Fruit fly (Drosophila melanogaster) Kc167 (cell line): ENCODE results near the gene CG31251.

Source experiments
- Myc ChIP-seq: fragments of >200 bp; optimal IDR thresholded peaks from 2 replicates; lab custom pipeline; 2017; ENCODE audit warnings: missing external identifiers
- Sin3A ChIP-seq: fragments of >200 bp; optimal IDR thresholded peaks from 2 replicates; lab custom pipeline; 2018; ENCODE audit warnings: missing external identifiers
- insv ChIP-seq: fragments of >200 bp; optimal IDR thresholded peaks from 3 replicates; lab custom pipeline; 2018; ENCODE audit warnings: missing external identifiers
- psq ChIP-seq: fragments of >200 bp; optimal IDR thresholded peaks from 2 replicates; lab custom pipeline; 2017; ENCODE audit warnings: missing external identifiers
- ttk ChIP-seq: sonication (Bioruptor generic); optimal IDR thresholded peaks from 2 replicates; lab custom pipeline; 2017; ENCODE audit warnings: missing external identifiers

DNA sequence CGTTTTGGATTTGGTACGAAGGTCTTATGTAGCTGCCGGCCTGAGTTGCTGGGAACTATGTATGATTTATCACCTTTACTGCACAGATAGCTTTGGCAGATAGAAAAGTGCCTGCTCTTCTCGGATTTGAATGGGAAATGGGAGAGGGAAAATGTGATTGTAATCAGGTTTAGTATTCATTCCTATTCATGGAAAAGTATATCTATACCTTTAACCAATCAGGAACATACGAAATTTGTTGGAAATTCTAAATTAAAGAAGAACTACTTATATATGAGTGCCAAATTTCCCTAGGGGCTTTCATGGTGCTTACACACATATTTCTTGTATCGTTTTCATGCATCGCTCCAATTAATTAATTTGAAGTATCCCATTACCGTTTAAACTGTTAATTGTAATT lies 40.2 kb upstream of the CG31251 start, which contains the start of gene Atg8b:
- TF ChIP-seq Myc (no peak), psq (lab: Kevin White, UChicago) (no peak), ttk (lab: Kevin White, UChicago) (no peak), Sin3A (lab: Kevin White, UChicago) (no peak), insv (lab: Kevin White, UChicago) (no peak)
